Worm (Caenorhabditis elegans): ENCODE measurements around the gene F14F8.14.

Gene F14F8.14

ce11 chrV:16699752-16700259, 33.3 kb upstream of the F14F8.14 start, which contains the start of gene Y70C5C.1 (continued):
- TF ChIP-seq unc-3 (GFP tag; conservative IDR thresholded peaks at IDR 0.05): no peak
- no peak for TF ChIP-seq unc-3 (tag; optimal IDR thresholded peaks at IDR 0.05)
- TF ChIP-seq pros-1 (tag; optimal IDR thresholded peaks at IDR 0.05): no peak
- peak; percentile 40 for TF ChIP-seq gmeb-2 (tag; optimal IDR thresholded peaks at IDR 0.05)
- TF ChIP-seq K02D7.2 (tag; optimal IDR thresholded peaks at IDR 0.05): peak; percentile 32
- no peak for TF ChIP-seq fkh-10 (GFP tag; optimal IDR thresholded peaks at IDR 0.05)
- no peak for TF ChIP-seq Y22D7AL.16 (tag; optimal IDR thresholded peaks at IDR 0.05)
- TF ChIP-seq mec-3 (tag; optimal IDR thresholded peaks at IDR 0.05; ENCODE audit: borderline replicate concordance): no peak
- no peak for TF ChIP-seq K09A11.1 (tag; optimal IDR thresholded peaks at IDR 0.05; ENCODE audit: insufficient read depth)
- TF ChIP-seq pat-9 (tag; optimal IDR thresholded peaks at IDR 0.05): no peak
- no peak for TF ChIP-seq ceh-45 (GFP tag; IDR thresholded peaks at IDR 0.05)
- no peak for TF ChIP-seq syd-9 (tag; optimal IDR thresholded peaks at IDR 0.05)
- no peak for TF ChIP-seq F13H6.1 (tag; optimal IDR thresholded peaks at IDR 0.05)
- TF ChIP-seq hlh-6 (tag; optimal IDR thresholded peaks at IDR 0.05): no peak

DNA sequence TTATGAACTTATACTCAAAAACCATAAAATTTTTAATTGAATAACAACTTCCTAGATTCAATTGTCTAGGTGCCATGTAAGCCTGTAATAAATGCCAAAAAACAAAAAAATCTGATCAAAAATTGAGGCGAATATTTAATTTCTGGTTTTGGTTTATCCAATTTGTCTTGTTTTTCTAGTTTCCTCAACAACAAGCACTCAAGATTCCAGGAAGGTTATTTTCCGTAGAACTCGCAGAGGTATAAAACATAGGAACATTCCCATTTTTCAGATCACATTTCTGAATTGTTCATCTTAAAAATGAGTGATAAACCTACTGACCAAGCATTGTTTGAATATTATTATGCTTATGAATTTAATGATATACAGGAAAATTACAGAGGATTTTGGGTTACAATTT, 30.6 kb upstream of the F14F8.14 start, which contains the start of gene srw-41:
TSS of gene srw-41 (plus strand) at position 301 of the 400 bp plus-strand sequence.
- TF ChIP-seq dmd-4 (tag; optimal IDR thresholded peaks at IDR 0.05; ENCODE audit: borderline replicate concordance): no peak
- TF ChIP-seq ceh-22 (tag; optimal IDR thresholded peaks at IDR 0.05): no peak
- no peak for TF ChIP-seq npax-4 (tag; optimal IDR thresholded peaks at IDR 0.05)
- no peak for TF ChIP-seq unc-3 (GFP tag; conservative IDR thresholded peaks at IDR 0.05)
- no peak for TF ChIP-seq unc-3 (tag; optimal IDR thresholded peaks at IDR 0.05)
- no peak for TF ChIP-seq sdc-2 (tag; optimal IDR thresholded peaks at IDR 0.05)
- TF ChIP-seq gmeb-2 (tag; optimal IDR thresholded peaks at IDR 0.05): no peak
- TF ChIP-seq madf-2 (tag; optimal IDR thresholded peaks at IDR 0.05): no peak
- no peak for TF ChIP-seq che-1 (tag; optimal IDR thresholded peaks at IDR 0.05)
- TF ChIP-seq hlh-6 (tag; optimal IDR thresholded peaks at IDR 0.05): no peak
- TF ChIP-seq ceh-2 (tag; optimal IDR thresholded peaks at IDR 0.05): no peak
- TF ChIP-seq elt-2 (tag; optimal IDR thresholded peaks at IDR 0.05): no peak
- no peak for TF ChIP-seq nhr-232 (tag; optimal IDR thresholded peaks at IDR 0.05)
- no peak for TF ChIP-seq ceh-24 (tag; optimal IDR thresholded peaks at IDR 0.05)
- no peak for TF ChIP-seq fax-1 (tag; optimal IDR thresholded peaks at IDR 0.05)

ce11 chrV:16695499-16695898, 29.0 kb upstream of the F14F8.14 start:
- no peak for TF ChIP-seq eyg-1 (tag; optimal IDR thresholded peaks at IDR 0.05)
- no peak for TF ChIP-seq ceh-30 (tag; optimal IDR thresholded peaks at IDR 0.05)
- TF ChIP-seq ama-1 (optimal IDR thresholded peaks at IDR 0.05): no peak

DNA sequence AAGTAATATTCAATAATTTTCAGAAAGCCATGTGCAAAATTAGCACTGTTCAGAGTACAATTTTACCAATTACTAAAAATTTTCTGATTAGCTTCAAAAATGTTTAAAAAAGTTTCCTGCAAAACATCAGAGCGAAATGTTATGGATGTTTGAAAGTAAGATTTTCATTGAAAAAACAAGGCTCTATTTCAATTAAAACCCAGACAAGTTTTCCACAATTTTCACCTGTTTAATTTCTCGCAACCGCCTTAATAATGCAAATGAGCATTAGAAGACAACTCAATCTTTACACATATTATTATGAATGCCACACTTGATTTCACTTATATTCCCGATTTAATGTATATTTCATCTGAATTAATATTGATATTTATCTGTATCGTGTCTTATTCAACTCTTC, 28.0 kb upstream of the F14F8.14 start, which contains the start of gene srz-101:
TSS of gene srz-101 (plus strand) at position 301 of the 400 bp plus-strand sequence.
- no peak for TF ChIP-seq lim-6 (tag; optimal IDR thresholded peaks at IDR 0.05)

DNA sequence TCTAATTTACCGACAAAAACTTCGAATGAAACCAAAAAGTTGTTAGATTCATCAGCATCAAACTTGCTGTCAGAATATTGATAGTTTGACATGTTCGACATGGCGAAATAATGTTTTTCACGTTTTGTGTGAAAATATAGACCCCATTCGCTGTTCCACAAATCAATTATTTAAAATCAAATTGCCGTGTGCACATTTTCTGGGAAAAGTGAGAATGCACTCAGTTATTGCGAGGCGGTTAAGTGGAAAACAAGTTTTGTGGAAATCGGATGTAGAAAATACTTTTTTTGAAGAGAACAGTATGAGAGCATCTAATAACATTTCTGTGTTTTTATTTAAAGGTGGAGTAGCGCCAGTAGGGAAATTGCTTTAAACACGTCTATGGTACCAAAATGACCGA, 27.2 kb upstream of the F14F8.14 start, which contains the start of gene srw-42:
TSS of gene srw-42 (minus strand) at position 101 of the 400 bp plus-strand sequence.
- TF ChIP-seq C08G9.2 (tag; optimal IDR thresholded peaks at IDR 0.05) (no peak), C38D4.7 (GFP tag; optimal IDR thresholded peaks at IDR 0.05) (no peak)

ce11 chrV:16692988-16693387, 26.4 kb upstream of the F14F8.14 start:
- TF ChIP-seq ceh-45 (GFP tag; IDR thresholded peaks at IDR 0.05) (no peak), pha-4 (tag; optimal IDR thresholded peaks at IDR 0.05) (no peak), tbx-2 (tag; optimal IDR thresholded peaks at IDR 0.05) (no peak), lim-6 (tag; optimal IDR thresholded peaks at IDR 0.05) (no peak), ceh-2 (tag; optimal IDR thresholded peaks at IDR 0.05) (no peak), hlh-6 (tag; optimal IDR thresholded peaks at IDR 0.05) (no peak), unc-55 (GFP tag; optimal IDR thresholded peaks at IDR 0.05) (no peak), ttx-3 (tag; optimal IDR thresholded peaks at IDR 0.05) (no peak), ceh-34 (tag; optimal IDR thresholded peaks at IDR 0.05) (no peak), ceh-30 (tag; optimal IDR thresholded peaks at IDR 0.05) (no peak), hlh-15 (tag; optimal IDR thresholded peaks at IDR 0.05) (no peak), che-1 (tag; optimal IDR thresholded peaks at IDR 0.05) (no peak), ceh-24 (tag; optimal IDR thresholded peaks at IDR 0.05) (no peak)

Data from whole organism, late embryonic.